Worm (Caenorhabditis elegans) whole organism, dauer: Measurements from ENCODE around the gene srx-12.

ENCODE experiments used
- unc-62 ChIP-seq: sonication (generic microtip); optimal IDR thresholded peaks from 2 replicates; lab custom pipeline; 2017; ENCODE audit warnings: missing biosample characterization, missing genetic modification reagents, missing genetic modification characterization

srx-12 gene

DNA sequence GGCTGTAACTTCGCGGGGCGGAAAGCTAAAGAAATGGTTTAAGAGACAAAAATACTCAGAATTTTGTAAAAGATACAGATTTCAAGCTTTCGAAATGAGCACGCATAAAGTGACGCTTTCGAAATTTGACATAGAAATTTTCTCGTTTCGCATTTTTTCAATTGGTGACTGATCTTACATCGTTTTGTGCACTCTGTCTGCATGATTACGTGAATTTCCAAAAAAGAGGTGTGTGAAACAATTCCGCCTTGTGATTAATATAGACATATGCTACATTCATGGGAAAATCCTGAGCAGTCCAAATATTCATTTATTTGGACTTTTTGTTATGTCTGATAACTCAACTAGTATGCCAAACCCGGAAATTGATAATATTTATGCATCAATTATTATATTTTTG is at the start of gene srx-12:
Gene srx-12 (plus strand): TSS at position 301 of the 400 bp plus-strand sequence.
- TF ChIP-seq unc-62: no peak

DNA sequence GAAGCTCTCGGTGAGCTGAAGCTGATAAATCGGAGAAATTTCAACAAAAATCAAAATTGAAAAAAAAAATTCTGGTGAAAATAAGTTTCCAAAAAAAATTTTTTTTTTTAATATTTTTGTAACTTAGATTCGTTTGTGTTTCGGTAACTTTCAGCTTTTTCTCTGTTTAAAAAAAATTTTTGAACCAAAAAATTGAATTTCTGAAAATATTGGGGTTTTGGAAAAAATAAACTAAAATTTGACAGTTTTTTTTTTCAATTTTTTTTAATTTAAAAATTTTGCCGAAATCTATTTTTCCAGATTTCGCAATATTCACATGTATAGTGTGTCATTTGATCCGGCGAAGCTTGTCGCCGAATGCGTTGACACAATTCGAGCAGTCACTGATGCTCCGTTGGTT is 46.9 kb upstream of the srx-12 start, which contains the start of gene Y55F3AM.5:
Gene Y55F3AM.5 (plus strand): TSS at position 301 of the 400 bp plus-strand sequence.
- no peak for TF ChIP-seq unc-62

DNA sequence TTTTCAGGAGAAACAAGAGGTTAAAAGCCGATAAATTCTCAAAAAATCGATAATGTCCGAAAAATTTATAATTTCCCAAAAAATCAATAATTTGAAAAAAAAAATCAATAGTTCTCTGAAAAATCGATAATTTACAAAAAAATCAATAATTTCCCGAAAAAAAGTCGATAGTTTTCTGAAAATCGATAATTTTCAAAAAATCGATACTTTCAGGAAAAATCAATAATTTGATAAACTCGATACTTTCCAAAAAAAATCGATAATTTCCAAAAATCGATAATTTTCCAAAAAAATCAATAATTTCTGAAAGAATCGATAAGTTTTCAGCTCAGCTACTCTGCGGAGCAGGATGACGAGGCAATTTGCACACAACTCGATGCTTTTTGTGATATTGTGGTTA is 46.1 kb upstream of the srx-12 start:
- no peak for TF ChIP-seq unc-62

DNA sequence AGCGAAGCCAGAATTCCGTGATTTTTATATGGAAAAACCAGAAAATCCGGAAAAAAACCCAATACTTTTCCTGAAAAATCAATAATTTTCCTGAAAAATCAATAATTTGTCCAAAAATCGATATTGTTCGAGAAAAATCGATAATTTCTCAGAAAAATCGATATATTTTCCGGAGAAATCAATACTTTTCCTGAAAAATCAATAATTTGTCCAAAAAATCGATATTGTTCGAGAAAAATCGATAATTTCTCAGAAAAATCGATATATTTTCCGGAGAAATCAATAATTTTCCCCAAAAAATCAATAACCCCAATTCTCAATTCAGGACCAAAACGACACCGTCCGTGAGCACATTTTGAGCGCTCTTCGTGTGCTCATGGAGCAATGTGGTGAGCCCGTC is 45.3 kb upstream of the srx-12 start:
- no peak for TF ChIP-seq unc-62

DNA sequence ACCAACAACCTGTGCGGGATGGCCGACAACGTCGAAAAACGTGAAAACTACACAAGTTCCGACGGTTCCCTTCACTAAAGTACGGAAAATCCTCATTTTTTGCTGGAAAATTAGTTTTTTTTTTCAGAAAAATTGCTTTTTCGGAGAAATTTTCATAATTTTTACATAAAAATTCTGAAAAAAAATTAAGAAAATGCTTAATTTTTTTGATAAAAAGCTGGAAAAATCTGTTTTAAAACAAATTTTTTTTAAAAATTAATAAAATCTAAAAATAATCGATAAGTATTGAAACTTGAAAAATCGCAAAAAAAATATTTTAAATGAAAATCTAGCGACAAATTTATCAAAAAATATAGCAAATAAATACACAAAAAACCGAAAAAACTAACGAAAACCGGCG is 40.0 kb upstream of the srx-12 start, which contains the start of gene immp-2:
Gene immp-2 (minus strand): TSS at position 101 of the 400 bp plus-strand sequence.
- no peak for TF ChIP-seq unc-62

DNA sequence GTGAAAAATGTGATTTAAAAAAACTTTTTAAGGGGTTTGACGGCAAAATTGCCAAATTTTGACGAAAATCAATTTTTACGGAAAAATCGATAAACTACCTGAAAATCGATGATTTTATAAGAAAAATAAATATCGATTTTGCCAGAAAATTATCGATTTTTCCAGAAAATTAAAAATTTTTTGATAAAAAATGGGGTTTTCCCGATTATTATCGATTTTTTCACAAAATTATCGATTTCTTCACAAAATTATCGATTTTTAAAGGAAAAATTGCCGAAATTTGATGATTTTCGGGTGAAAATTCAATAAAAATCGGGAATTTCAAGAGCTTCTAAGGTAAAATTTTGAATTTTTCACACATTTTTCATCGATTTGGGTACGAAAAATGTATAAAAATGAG is 39.1 kb upstream of the srx-12 start:
- TF ChIP-seq unc-62: no peak

DNA sequence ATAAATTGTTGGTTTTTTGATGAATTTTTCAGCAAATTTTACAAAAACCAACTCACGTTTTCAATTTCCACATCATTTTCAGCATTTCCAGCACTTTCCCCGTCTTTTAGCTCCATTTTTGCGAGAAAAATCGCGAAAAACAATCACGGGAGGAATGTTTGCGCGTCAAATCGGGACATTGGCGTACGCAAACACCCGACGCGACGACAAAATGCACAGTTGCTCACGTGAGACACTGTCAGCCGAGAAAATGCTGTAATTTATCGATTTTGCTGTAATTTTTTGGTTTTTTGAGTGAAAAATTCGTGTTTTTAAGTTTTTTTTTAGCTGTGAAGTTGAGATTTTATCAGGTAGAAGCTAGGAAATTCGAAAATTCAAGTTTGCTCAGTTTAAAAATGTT is 36.2 kb upstream of the srx-12 start, which contains the start of gene Y55F3AM.9:
Gene Y55F3AM.9 (minus strand): TSS at position 189 of the 400 bp plus-strand sequence.
- no peak for TF ChIP-seq unc-62

DNA sequence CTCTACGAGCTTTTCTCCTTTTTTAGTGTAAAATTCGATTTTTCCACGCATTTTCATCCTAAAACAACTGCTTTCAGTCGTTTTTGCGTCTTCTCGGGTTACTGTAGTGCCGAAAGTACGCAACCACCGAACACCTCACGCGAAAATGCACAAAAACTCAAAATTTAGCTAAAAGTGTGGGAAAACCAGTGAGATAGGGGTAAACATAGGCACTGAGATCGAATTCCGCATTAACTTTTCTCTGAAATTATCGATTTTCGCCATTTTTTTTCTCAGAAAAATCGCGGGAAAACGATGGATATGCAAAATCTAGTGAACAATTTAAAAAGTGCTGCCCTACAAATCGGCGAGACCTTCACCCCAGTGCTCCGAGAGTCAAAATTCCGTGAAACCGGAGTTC is 35.6 kb upstream of the srx-12 start, which contains the start of gene atg-3:
Gene atg-3 (plus strand): TSS at position 301 of the 400 bp plus-strand sequence.
- no peak for TF ChIP-seq unc-62

DNA sequence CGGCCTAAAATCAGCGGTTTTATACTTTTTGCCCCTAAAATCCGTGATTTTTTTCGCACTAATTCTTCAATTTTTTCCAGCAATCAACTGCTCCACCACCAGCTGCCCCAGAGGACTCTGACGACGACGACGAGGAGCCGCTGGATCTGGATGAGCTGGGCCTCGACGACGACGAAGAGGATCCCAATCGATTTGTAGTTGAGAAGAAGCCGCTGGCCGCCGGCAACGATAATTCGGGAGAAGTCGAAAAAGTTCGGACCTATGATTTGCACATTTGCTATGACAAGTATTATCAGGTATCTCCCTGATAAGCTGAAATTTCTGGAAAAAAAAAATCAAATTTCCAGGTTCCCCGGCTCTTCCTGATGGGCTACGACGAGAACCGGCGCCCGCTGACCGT is 34.0 kb upstream of the srx-12 start:
- no peak for TF ChIP-seq unc-62

DNA sequence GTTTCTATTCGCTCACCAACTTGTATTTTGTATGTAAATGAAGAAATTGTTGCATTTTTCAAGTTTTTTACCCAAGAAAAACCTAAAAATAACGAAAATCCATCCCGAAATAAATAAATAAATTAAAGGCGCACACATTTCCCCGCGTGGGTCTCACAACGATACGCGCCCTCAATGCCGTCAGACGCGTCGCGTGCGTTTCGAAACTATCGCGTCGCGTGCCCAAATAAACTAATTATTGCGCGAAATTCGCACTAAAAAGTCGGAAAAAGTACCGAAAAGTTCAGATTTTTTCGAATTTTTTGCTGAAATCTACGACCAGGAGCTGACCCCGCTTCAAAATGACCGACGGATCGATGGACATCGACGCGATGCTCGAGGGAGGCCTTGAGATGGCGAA is 33.3 kb upstream of the srx-12 start, which contains the start of gene rbm-39:
Gene rbm-39 (plus strand): TSS at position 178 of the 400 bp plus-strand sequence.
- no peak for TF ChIP-seq unc-62

DNA sequence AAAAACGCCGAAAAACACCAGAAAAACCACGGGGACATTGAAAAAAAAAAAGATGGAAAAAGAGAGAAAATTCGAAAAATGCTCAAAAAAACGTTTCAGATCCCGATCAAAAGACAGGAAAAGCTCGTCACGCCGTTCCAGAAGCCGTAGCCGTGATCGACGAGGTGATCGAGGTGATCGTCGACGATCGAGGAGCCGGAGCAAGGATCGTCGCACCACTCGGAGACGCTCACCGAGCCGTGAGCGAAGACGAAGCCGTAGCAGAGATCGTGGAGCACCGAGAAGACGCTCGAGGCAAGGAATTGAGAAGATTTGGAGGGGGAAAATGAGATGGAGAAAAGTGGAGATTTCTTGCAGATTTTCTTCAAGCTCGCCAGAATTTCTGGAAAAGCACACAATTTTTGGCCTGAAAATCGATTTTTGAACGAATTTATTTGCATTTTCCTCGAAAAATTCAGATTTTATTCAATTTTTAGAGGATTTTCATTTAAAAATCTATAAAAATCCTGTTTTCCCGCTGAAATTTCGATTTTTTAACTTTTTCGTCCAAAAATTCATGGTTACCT is 32.5 kb upstream of the srx-12 start:
- no peak for TF ChIP-seq unc-62

DNA sequence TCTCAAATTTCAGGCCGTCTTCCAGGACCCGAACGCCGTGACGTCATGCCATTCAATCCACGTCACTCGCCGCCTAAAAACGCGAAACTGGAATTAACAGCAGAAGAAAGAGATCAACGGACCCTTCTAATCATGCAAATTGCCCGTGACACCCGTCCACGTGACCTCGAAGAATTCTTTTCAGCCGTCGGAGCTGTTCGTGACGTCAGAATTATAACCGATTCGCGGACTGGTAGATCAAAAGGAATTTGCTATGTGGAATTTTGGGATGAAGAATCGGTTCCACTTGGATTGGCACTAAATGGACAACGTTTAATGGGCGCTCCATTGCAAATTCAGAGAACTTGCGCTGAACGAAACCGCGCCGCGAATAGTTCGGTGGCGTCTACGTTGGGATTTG is 30.4 kb upstream of the srx-12 start:
- no peak for TF ChIP-seq unc-62

DNA sequence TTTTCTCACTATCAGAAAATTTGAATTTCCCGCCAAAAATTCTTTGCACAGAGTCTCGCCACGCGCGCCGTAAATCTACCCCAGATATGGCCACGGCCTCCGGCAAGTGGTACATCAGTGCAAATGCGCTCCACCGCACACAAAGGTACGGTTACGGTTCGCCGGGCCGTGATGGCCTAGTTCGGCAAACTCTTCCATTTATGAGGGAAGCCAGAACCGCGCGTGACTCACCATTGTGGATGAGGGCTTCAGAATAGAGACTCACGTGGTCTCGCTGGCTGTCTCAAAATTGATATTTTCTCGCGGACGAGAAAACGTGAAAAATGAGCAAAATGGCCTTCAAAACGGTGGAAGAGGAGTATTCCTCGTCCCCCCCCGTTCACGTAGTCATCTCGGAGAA is 26.0 kb upstream of the srx-12 start:
- no peak for TF ChIP-seq unc-62

DNA sequence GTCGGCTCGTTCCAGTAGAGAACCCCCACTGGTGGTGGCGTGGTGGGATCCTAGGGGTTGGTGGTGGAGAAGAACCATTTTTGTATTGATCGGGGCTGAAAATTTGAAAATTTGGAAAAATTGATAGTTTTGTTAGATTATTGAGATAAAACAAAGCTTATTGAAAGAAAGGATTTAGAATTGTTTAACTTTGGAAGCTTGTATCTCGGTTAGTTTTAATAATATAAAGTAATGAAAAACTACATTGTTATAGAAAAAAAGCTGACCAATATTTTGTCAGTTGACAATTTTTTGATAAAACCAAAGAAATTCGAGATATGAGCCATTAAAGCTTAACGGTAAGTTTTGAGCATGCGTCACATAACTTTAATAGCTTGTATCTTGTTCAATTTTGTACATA is 15.8 kb upstream of the srx-12 start, which contains the start of gene abhd-14:
Gene abhd-14 (minus strand): TSS at position 101 of the 400 bp plus-strand sequence.
- TF ChIP-seq unc-62: no peak

DNA sequence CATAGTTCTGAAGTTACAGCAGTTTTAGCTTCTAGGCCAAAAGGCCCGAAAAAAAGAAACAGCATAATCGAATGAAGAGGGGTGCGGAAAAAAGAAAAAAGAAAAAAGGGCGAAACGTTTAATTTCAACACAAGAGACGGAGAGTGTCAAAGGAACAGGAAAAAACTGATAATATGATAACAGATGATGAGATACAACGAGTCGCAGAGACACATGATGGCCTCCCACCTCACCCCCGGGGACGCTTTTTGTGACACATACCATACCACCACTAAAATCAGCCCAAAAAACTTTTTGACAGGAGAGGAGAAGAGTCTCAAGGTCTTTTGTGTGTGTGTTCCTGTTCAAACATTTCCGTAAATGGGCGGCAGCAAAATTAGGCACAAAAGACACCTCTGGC is 10.7 kb upstream of the srx-12 start:
- TF ChIP-seq unc-62: no peak

DNA sequence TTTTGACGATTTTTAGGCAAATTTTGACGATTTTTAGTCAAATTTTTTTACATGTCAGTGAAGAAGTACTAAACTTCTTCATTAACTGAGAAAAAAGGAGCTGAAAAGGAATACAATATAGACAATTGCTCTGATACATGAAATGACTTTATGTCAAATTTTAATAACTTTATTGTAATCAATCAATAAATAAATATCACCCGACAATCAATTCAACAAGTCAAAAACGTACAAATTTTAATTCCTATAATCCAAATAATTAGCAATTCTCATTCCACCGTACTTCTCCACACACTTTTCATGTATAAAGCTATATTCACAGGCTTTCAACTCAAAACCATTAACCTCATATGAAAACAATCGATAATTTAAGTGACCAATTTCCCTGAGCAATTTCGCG is 7.3 kb upstream of the srx-12 start:
- no peak for TF ChIP-seq unc-62

DNA sequence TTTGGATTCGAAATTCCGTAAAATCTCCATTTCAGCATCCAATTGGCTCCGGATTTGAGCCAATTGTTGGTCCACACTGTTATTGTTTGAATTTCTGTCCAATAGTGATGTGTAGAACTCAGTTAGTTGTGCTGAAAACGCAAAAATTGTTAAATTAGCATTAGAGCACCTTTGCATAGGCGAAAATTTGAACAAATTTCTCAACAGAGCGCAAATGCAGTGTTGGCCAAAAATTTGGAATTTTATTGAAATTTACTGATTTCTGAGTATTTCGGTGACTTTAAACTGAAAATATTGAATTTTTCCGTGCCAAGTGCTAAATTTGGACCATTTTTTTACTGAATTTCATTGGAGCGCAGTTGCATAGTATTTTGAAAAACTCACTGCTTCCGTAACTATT is 5.2 kb upstream of the srx-12 start:
- no peak for TF ChIP-seq unc-62

DNA sequence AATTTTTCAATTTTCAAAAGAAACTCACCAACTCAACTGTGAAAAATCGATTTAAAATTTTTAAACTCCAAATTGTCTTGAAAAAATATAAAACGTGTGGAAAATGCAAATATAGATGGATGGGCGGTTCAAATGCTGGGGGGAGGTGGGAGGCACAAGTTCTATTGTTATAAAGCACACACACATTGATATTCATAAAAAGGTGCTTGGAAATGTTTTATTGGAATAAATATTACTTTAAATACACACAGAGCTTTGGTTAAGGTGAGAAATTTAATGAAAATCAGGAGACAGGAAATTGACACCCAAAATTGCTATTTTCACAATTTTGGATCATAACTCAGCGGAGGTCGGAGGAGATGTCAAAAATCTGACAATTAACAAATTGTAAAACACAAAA is 1.5 kb upstream of the srx-12 start, which contains the start of gene Y55F3AM.11:
Gene Y55F3AM.11 (minus strand): TSS at position 101 of the 400 bp plus-strand sequence.
- no peak for TF ChIP-seq unc-62

DNA sequence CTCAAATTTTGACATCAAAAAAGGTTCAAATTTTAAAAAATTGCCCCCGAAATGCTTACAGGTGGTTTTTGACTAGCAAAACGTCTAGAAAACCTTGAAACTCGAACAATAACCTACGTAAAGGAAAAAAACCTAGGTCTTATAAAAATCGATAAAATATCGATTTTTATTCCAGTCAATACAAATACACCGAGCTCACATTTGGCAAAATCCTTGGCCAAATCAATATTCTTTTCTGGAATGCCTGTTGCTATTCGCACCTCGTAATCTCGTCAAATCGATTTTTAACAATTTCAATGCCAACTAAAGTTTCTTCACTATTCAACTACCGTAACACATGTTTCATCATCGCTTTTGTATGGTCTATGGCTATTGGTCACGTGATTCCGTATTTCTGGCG is 1.2 kb downstream of the srx-12 start:
- TF ChIP-seq unc-62: no peak
